Fruit fly (Drosophila melanogaster) whole organism, prepupa: ENCODE results near the gene CG44153.

Experiments used
- Blimp-1 ChIP-seq: fragments of 200-800 bp; sonication (Bioruptor generic); optimal IDR thresholded peaks from 3 replicates; lab custom pipeline; 2017; ENCODE audit warnings: missing biosample characterization, missing genetic modification characterization, mild to moderate bottlenecking, moderate library complexity, missing genetic modification reagents
- CG10669 ChIP-seq: fragments of 200-800 bp; sonication (Bioruptor generic); optimal IDR thresholded peaks from 3 replicates; lab custom pipeline; 2018; ENCODE audit warnings: missing biosample characterization, mild to moderate bottlenecking, missing genetic modification characterization, moderate library complexity
- CG11294 ChIP-seq: fragments of 200-800 bp; sonication (Bioruptor generic); IDR thresholded peaks from 2 replicates; pipeline ENCODE4 v1.3.6; 2022; ENCODE audit warnings: missing biosample characterization, missing genetic modification characterization
- CG11762 ChIP-seq: fragments of 200-800 bp; sonication (Bioruptor generic); optimal IDR thresholded peaks from 3 replicates; lab custom pipeline; 2016; ENCODE audit warnings: missing biosample characterization, missing genetic modification characterization; ENCODE audit not compliant: insufficient read depth
- CG11902 ChIP-seq: fragments of 200-800 bp; sonication (Bioruptor generic); optimal IDR thresholded peaks from 3 replicates; lab custom pipeline; 2016; ENCODE audit warnings: missing biosample characterization, missing genetic modification characterization
- CG16779 ChIP-seq: fragments of 200-800 bp; sonication (Bioruptor generic); optimal IDR thresholded peaks from 3 replicates; lab custom pipeline; 2017; ENCODE audit warnings: missing biosample characterization, mild to moderate bottlenecking, missing genetic modification characterization
- CG3032 ChIP-seq: fragments of 200-800 bp; optimal IDR thresholded peaks from 2 replicates; lab custom pipeline; 2019; ENCODE audit warnings: missing biosample characterization, mild to moderate bottlenecking, missing genetic modification characterization, moderate library complexity
- CG3919 ChIP-seq: fragments of 200-800 bp; sonication (Bioruptor generic); optimal IDR thresholded peaks from 3 replicates; lab custom pipeline; 2016; ENCODE audit warnings: missing biosample characterization, missing genetic modification characterization
- CG4318 ChIP-seq: fragments of 200-800 bp; sonication (Bioruptor generic); optimal IDR thresholded peaks from 3 replicates; lab custom pipeline; 2017; ENCODE audit warnings: missing biosample characterization, mild to moderate bottlenecking, missing genetic modification characterization
- CG6163 ChIP-seq: fragments of 200-800 bp; sonication (Bioruptor generic); IDR thresholded peaks from 3 replicates; pipeline ENCODE4 v1.3.6; 2022; ENCODE audit warnings: missing biosample characterization, missing genetic modification characterization
- CG6276 ChIP-seq: fragments of 200-800 bp; sonication (Bioruptor generic); optimal IDR thresholded peaks from 2 replicates; lab custom pipeline; 2017; ENCODE audit warnings: missing biosample characterization, mild to moderate bottlenecking, missing genetic modification characterization
- CG6792 ChIP-seq: fragments of 200-800 bp; sonication (Bioruptor generic); optimal IDR thresholded peaks from 3 replicates; lab custom pipeline; 2016; ENCODE audit warnings: missing biosample characterization, missing genetic modification characterization
- CG6854 ChIP-seq: fragments of 200-800 bp; sonication (Bioruptor generic); optimal IDR thresholded peaks from 2 replicates; lab custom pipeline; 2017; ENCODE audit warnings: missing biosample characterization, mild to moderate bottlenecking, missing genetic modification characterization
- CG7368 ChIP-seq: fragments of 200-800 bp; sonication (Bioruptor generic); optimal IDR thresholded peaks from 3 replicates; lab custom pipeline; 2016; ENCODE audit warnings: missing biosample characterization, missing genetic modification characterization
- CG8119 ChIP-seq: fragments of 200-800 bp; sonication (Bioruptor generic); IDR thresholded peaks from 3 replicates; pipeline ENCODE4 v1.3.6; 2022; ENCODE audit warnings: missing biosample characterization, missing genetic modification characterization
- CG8319 ChIP-seq: fragments of 200-800 bp; sonication (Bioruptor generic); optimal IDR thresholded peaks from 3 replicates; lab custom pipeline; 2016; ENCODE audit warnings: missing biosample characterization, missing genetic modification characterization
- CG9139 ChIP-seq: fragments of 200-800 bp; sonication (Bioruptor generic); optimal IDR thresholded peaks from 3 replicates; lab custom pipeline; 2017; ENCODE audit warnings: missing biosample characterization, mild to moderate bottlenecking, missing genetic modification characterization
- Eip75B ChIP-seq: fragments of 200-800 bp; sonication (Bioruptor generic); optimal IDR thresholded peaks from 3 replicates; lab custom pipeline; 2016; ENCODE audit warnings: missing biosample characterization, missing genetic modification characterization
- Eip78C ChIP-seq: fragments of 200-800 bp; sonication (Bioruptor generic); peaks from one replicate; lab custom pipeline; 2016; ENCODE audit warnings: missing biosample characterization, missing genetic modification characterization
- Eip93F ChIP-seq: fragments of 200-800 bp; sonication (Bioruptor generic); optimal IDR thresholded peaks from 2 replicates; lab custom pipeline; 2016; ENCODE audit warnings: missing biosample characterization, mild to moderate bottlenecking, missing genetic modification characterization
- Gug ChIP-seq: fragments of 200-800 bp; sonication (Bioruptor generic); IDR thresholded peaks from 2 replicates; pipeline ENCODE4 v1.3.6; 2022; ENCODE audit warnings: missing biosample characterization, missing genetic modification characterization
- Hr38 ChIP-seq: sonication (Bioruptor generic); optimal IDR thresholded peaks from 2 replicates; lab custom pipeline; 2016; ENCODE audit warnings: missing biosample characterization, missing genetic modification characterization
- Hr39 ChIP-seq: fragments of 200-800 bp; sonication (Bioruptor generic); optimal IDR thresholded peaks from 2 replicates; lab custom pipeline; 2016; ENCODE audit warnings: missing biosample characterization, missing genetic modification characterization
- Hr4 ChIP-seq: fragments of 200-800 bp; sonication (Bioruptor generic); optimal IDR thresholded peaks from 3 replicates; lab custom pipeline; 2016; ENCODE audit warnings: missing biosample characterization, missing genetic modification characterization
- Lpt ChIP-seq: fragments of 200-800 bp; sonication (Bioruptor generic); optimal IDR thresholded peaks from 3 replicates; lab custom pipeline; 2016; ENCODE audit warnings: missing biosample characterization, missing genetic modification characterization
- Met ChIP-seq: fragments of 200-800 bp; sonication (Bioruptor generic); optimal IDR thresholded peaks from 3 replicates; lab custom pipeline; 2016; ENCODE audit warnings: missing biosample characterization, missing genetic modification characterization
- Sox102F ChIP-seq: fragments of 200-800 bp; sonication (Bioruptor generic); optimal IDR thresholded peaks from 2 replicates; lab custom pipeline; 2016; ENCODE audit warnings: missing biosample characterization, mild to moderate bottlenecking, missing genetic modification characterization
- Sox14 ChIP-seq: fragments of 200-800 bp; sonication (Bioruptor generic); optimal IDR thresholded peaks from 3 replicates; lab custom pipeline; 2016; ENCODE audit warnings: missing biosample characterization, missing genetic modification characterization
- achi ChIP-seq: fragments of 200-800 bp; sonication (Bioruptor generic); optimal IDR thresholded peaks from 3 replicates; lab custom pipeline; 2016; ENCODE audit warnings: missing biosample characterization, missing genetic modification characterization
- acj6 ChIP-seq: fragments of 200-800 bp; sonication (Bioruptor generic); optimal IDR thresholded peaks from 3 replicates; lab custom pipeline; 2016; ENCODE audit warnings: missing biosample characterization, missing genetic modification characterization
- cyc ChIP-seq: fragments of 200-800 bp; sonication (Bioruptor generic); optimal IDR thresholded peaks from 3 replicates; lab custom pipeline; 2016; ENCODE audit warnings: missing biosample characterization, missing genetic modification characterization
- dac ChIP-seq: fragments of 200-800 bp; sonication (Bioruptor generic); optimal IDR thresholded peaks from 2 replicates; lab custom pipeline; 2017; ENCODE audit warnings: missing biosample characterization, mild to moderate bottlenecking, missing genetic modification characterization
- fd59A ChIP-seq: fragments of 200-800 bp; sonication (Bioruptor generic); optimal IDR thresholded peaks from 2 replicates; lab custom pipeline; 2017; ENCODE audit warnings: missing biosample characterization, mild to moderate bottlenecking, missing genetic modification characterization, missing genetic modification reagents
- fkh ChIP-seq: fragments of 200-800 bp; sonication (Bioruptor generic); optimal IDR thresholded peaks from 3 replicates; lab custom pipeline; 2017; ENCODE audit warnings: missing biosample characterization, mild to moderate bottlenecking, missing genetic modification characterization, moderate library complexity
- net ChIP-seq: fragments of 200-800 bp; sonication (Bioruptor generic); optimal IDR thresholded peaks from 3 replicates; lab custom pipeline; 2016; ENCODE audit warnings: missing biosample characterization, missing genetic modification characterization
- salr ChIP-seq, 2 experiments: fragments of 200-800 bp; sonication (Bioruptor generic); optimal IDR thresholded peaks; 3 replicates each; lab custom pipeline; 2016 to 2018; ENCODE audit warnings: missing biosample characterization in 2 of 2, missing genetic modification characterization in 2 of 2, mild to moderate bottlenecking in 1 of 2
- spab ChIP-seq: fragments of 200-800 bp; sonication (Bioruptor generic); optimal IDR thresholded peaks from 2 replicates; lab custom pipeline; 2017; ENCODE audit warnings: missing biosample characterization, mild to moderate bottlenecking, missing genetic modification characterization, missing genetic modification reagents
- ss ChIP-seq, 2 experiments: fragments of 200-800 bp; sonication (Bioruptor generic); optimal IDR thresholded peaks; 2 replicates in 1 of 2; 3 replicates in 1 of 2; lab custom pipeline; 2017 to 2018; ENCODE audit warnings: mild to moderate bottlenecking in 2 of 2, missing biosample characterization in 2 of 2, missing genetic modification characterization in 2 of 2, moderate library complexity in 1 of 2
- svp ChIP-seq: fragments of 200-800 bp; sonication (Bioruptor generic); peaks from one replicate; lab custom pipeline; 2016; ENCODE audit warnings: missing biosample characterization, missing genetic modification characterization
- topi ChIP-seq: fragments of 200-800 bp; sonication (Bioruptor generic); optimal IDR thresholded peaks from 3 replicates; lab custom pipeline; 2016; ENCODE audit warnings: missing biosample characterization, missing genetic modification characterization
- vri ChIP-seq: fragments of 200-800 bp; sonication (Bioruptor generic); optimal IDR thresholded peaks from 3 replicates; lab custom pipeline; 2016; ENCODE audit warnings: missing biosample characterization, mild to moderate bottlenecking, missing genetic modification characterization

Gene CG44153

dm6 chr2L:10200847-10201246 lies 20.8 kb upstream of the CG44153 start, which contains the start of the genes Ripalpha and RpL7 (continued):
- TF ChIP-seq CG11294 (GFP tag; lab: Robert Waterston, UW) (no peak; the same call in 1 of the 2 replicates), Hr4 (GFP tag; lab: Kevin White, UChicago) (peak; percentile 76), CG3032 (tag; lab: Kevin White, UChicago) (peak; percentile 75), achi (GFP tag; lab: Kevin White, UChicago) (peak; percentile 100), acj6 (GFP tag; lab: Kevin White, UChicago) (peak; percentile 93), CG8319 (GFP tag; lab: Kevin White, UChicago) (peak; percentile 87), CG6276 (GFP tag; lab: Kevin White, UChicago) (no peak), Hr38 (no peak), Eip93F (no peak), Sox14 (peak; percentile 96), Gug (peak; percentile 69), spab (GFP tag; lab: Kevin White, UChicago) (no peak), CG11762 (peak; percentile 86), CG7368 (GFP tag; lab: Kevin White, UChicago) (peak; percentile 93), CG11902 (GFP tag; lab: Kevin White, UChicago) (peak; percentile 76), Met (GFP tag; lab: Kevin White, UChicago) (peak; percentile 93)

DNA sequence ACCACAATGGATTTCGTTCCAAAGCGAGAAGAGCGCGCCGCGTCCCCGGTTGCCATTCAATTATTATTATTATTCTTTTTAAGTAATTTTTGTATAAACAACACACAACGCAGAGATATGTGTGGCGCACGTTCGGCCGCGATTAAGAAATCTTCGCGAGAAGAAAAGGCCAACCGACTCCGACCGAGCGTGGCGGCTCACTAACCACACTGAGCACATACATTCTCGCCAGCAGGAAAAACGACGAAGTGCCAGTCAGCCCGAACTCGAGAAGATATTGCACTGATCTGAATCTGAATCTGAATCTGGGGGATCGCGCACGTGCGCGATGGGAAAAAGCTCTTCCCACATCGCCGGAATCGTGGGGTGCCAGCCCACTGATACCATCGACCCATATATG lies 18.9 kb upstream of the CG44153 start, which contains the start of gene Sur:
TSS of gene Sur (minus strand) at position 207 of the 400 bp plus-strand sequence.
- no peak for TF ChIP-seq CG6792 (GFP tag; lab: Kevin White, UChicago)
- TF ChIP-seq CG6854 (GFP tag; lab: Kevin White, UChicago) = no peak
- TF ChIP-seq Sox102F (GFP tag; lab: Kevin White, UChicago) = no peak
- peak; percentile 18; the same call in 1 of the 3 replicates for TF ChIP-seq CG6163 (GFP tag; lab: Robert Waterston, UW)
- TF ChIP-seq CG9139 = no peak
- TF ChIP-seq CG8319 (GFP tag; lab: Kevin White, UChicago) = no peak
- no peak for TF ChIP-seq Lpt (GFP tag; lab: Kevin White, UChicago)
- peak; percentile 58 for TF ChIP-seq Eip78C
- TF ChIP-seq vri (GFP tag; lab: Kevin White, UChicago) = no peak
- TF ChIP-seq acj6 (GFP tag; lab: Kevin White, UChicago) = no peak
- peak; percentile 84 for TF ChIP-seq svp (GFP tag; lab: Kevin White, UChicago)
- no peak for TF ChIP-seq Eip75B
- TF ChIP-seq CG6276 (GFP tag; lab: Kevin White, UChicago) = no peak
- no peak for TF ChIP-seq Blimp-1 (GFP tag; lab: Kevin White, UChicago)
- TF ChIP-seq ss (GFP tag; optimal IDR thresholded peaks at IDR 0.05; lab: Kevin White, UChicago) = no peak
- no peak for TF ChIP-seq cyc (GFP tag; lab: Kevin White, UChicago)
- TF ChIP-seq CG10669 (GFP tag; lab: Kevin White, UChicago) = no peak
- no peak for TF ChIP-seq CG11762
- no peak for TF ChIP-seq CG8119 (GFP tag; lab: Robert Waterston, UW)
- TF ChIP-seq fd59A (GFP tag; lab: Kevin White, UChicago) = no peak
- no peak for TF ChIP-seq dac (GFP tag; lab: Kevin White, UChicago)
- peak; percentile 15 for TF ChIP-seq fkh (GFP tag; lab: Kevin White, UChicago)
- TF ChIP-seq Hr39 (GFP tag; lab: Kevin White, UChicago) = no peak
- TF ChIP-seq CG16779 (tag; lab: Kevin White, UChicago) = no peak
- TF ChIP-seq topi (GFP tag; lab: Kevin White, UChicago) = no peak
- TF ChIP-seq CG4318 = no peak
- TF ChIP-seq salr (GFP tag; optimal IDR thresholded peaks at IDR 0.05; lab: Kevin White, UChicago) = no peak
- TF ChIP-seq Gug = no peak
- TF ChIP-seq Hr38 = no peak
- TF ChIP-seq CG3032 (tag; lab: Kevin White, UChicago) = no peak
- TF ChIP-seq CG3919 (GFP tag; lab: Kevin White, UChicago) = no peak
- TF ChIP-seq net (GFP tag; lab: Kevin White, UChicago) = no peak
- TF ChIP-seq, all 60 proteins: peak for 4
